Worm (Caenorhabditis elegans) whole organism, L4 larva: ENCODE data around the gene W01C8.1.

Experiments
- F10B5.3 ChIP-seq: sonication (generic microtip); optimal IDR thresholded peaks from 2 replicates; lab custom pipeline; 2016; ENCODE audit warnings: mild to moderate bottlenecking, missing genetic modification characterization, missing compliant biosample characterization
- F37D6.2 ChIP-seq: sonication (generic microtip); optimal IDR thresholded peaks from 2 replicates; lab custom pipeline; 2016; ENCODE audit warnings: mild to moderate bottlenecking, missing genetic modification characterization, missing compliant biosample characterization
- F44E2.7 ChIP-seq: fragments of 200-800 bp; sonication (Bioruptor generic); IDR thresholded peaks from 2 replicates; pipeline ENCODE4 v2.1.2; 2022; ENCODE audit warnings: missing genetic modification characterization, missing compliant biosample characterization
- Y5F2A.4 ChIP-seq: fragments of 200-800 bp; sonication (Bioruptor generic); optimal IDR thresholded peaks from 2 replicates; lab custom pipeline; 2018; ENCODE audit warnings: mild to moderate bottlenecking, missing genetic modification characterization, missing compliant biosample characterization
- Y75B8A.6 ChIP-seq: fragments of 200-800 bp; sonication (Bioruptor generic); IDR thresholded peaks from 2 replicates; pipeline ENCODE4 v1.3.6; 2022; ENCODE audit warnings: missing genetic modification reagents, missing genetic modification characterization, missing compliant biosample characterization
- ZK546.5 ChIP-seq, 2 experiments: sonication (generic microtip); optimal IDR thresholded peaks; 2 replicates each; lab custom pipeline; 2017; ENCODE audit warnings: missing biosample characterization in 2 of 2, missing genetic modification characterization in 2 of 2
- aly-2 ChIP-seq: sonication (generic microtip); optimal IDR thresholded peaks from 2 replicates; lab custom pipeline; 2018; ENCODE audit warnings: missing biosample characterization, missing genetic modification characterization
- ama-1 ChIP-seq: fragments of 150-350 bp; optimal IDR thresholded peaks from 2 replicates; lab custom pipeline; 2014; ENCODE audit warnings: inconsistent platforms, mixed read lengths
- arid-1 ChIP-seq: fragments of 200-800 bp; sonication (Bioruptor generic); conservative IDR thresholded peaks from 2 replicates; pipeline ENCODE4 v1.3.6; 2022; ENCODE audit warnings: missing genetic modification reagents, missing genetic modification characterization, missing compliant biosample characterization
- attf-4 ChIP-seq: sonication (generic microtip); optimal IDR thresholded peaks from 3 replicates; lab custom pipeline; 2017; ENCODE audit warnings: missing biosample characterization, missing genetic modification characterization
- ceh-62 ChIP-seq: sonication (generic microtip); optimal IDR thresholded peaks from 2 replicates; lab custom pipeline; 2017; ENCODE audit warnings: missing biosample characterization, missing genetic modification characterization
- ces-1 ChIP-seq: fragments of 150-350 bp; sonication (generic microtip); optimal IDR thresholded peaks from 4 replicates; lab custom pipeline; 2014; ENCODE audit warnings: missing biosample characterization, missing genetic modification reagents, missing genetic modification characterization
- cey-2 ChIP-seq: sonication (generic microtip); optimal IDR thresholded peaks from 3 replicates; lab custom pipeline; 2017; ENCODE audit warnings: missing genetic modification characterization, mild to moderate bottlenecking, missing compliant biosample characterization, antibody characterized with exemption, borderline replicate concordance; ENCODE audit not compliant: insufficient read depth
- daf-12 ChIP-seq: fragments of 150-350 bp; optimal IDR thresholded peaks from 2 replicates; lab custom pipeline; 2014; ENCODE audit warnings: missing biosample characterization, missing genetic modification reagents, missing genetic modification characterization
- daf-16 ChIP-seq, 3 experiments: sonication (generic microtip); optimal IDR thresholded peaks; 2 replicates each; lab custom pipeline; 2016 to 2017; ENCODE audit warnings: missing genetic modification characterization in 3 of 3, missing genetic modification reagents in 3 of 3, mild to moderate bottlenecking in 2 of 3, missing compliant biosample characterization in 2 of 3, missing biosample characterization in 1 of 3, moderate library complexity in 1 of 3
- daf-8 ChIP-seq: fragments of 200-800 bp; sonication (Bioruptor generic); IDR thresholded peaks from 2 replicates; pipeline ENCODE4 v1.3.6; 2022; ENCODE audit warnings: missing genetic modification characterization, missing compliant biosample characterization
- dmd-8 ChIP-seq: fragments of 200-800 bp; sonication (Bioruptor generic); IDR thresholded peaks from 2 replicates; pipeline ENCODE4 v1.3.6; 2022; ENCODE audit warnings: missing genetic modification characterization, missing compliant biosample characterization
- dmd-9 ChIP-seq: fragments of 200-800 bp; sonication (Bioruptor generic); IDR thresholded peaks from 2 replicates; pipeline ENCODE4 v1.3.6; 2022; ENCODE audit warnings: missing genetic modification reagents, missing genetic modification characterization, missing compliant biosample characterization
- dpl-1 ChIP-seq: fragments of 150-350 bp; optimal IDR thresholded peaks from 2 replicates; lab custom pipeline; 2014; ENCODE audit warnings: missing biosample characterization, missing genetic modification reagents, missing genetic modification characterization
- duxl-1 ChIP-seq: sonication (generic microtip); optimal IDR thresholded peaks from 2 replicates; lab custom pipeline; 2016; ENCODE audit warnings: mild to moderate bottlenecking, missing genetic modification characterization, moderate library complexity, missing compliant biosample characterization; ENCODE audit not compliant: poor library complexity
- egl-43 ChIP-seq: fragments of 200-800 bp; sonication (Bioruptor generic); IDR thresholded peaks from 2 replicates; pipeline ENCODE4 v1.3.6; 2022; ENCODE audit warnings: missing genetic modification reagents, missing genetic modification characterization, missing compliant biosample characterization
- hif-1 ChIP-seq, 2 experiments: sonication (generic microtip); optimal IDR thresholded peaks; 2 replicates each; lab custom pipeline; 2016 to 2017; ENCODE audit warnings: missing compliant biosample characterization in 2 of 2, missing genetic modification characterization in 2 of 2, missing genetic modification reagents in 2 of 2, missing genotype in 2 of 2, mild to moderate bottlenecking in 1 of 2
- hlh-11 ChIP-seq: fragments of 200-800 bp; sonication (Bioruptor generic); optimal IDR thresholded peaks from 2 replicates; lab custom pipeline; 2018; ENCODE audit warnings: mild to moderate bottlenecking, missing genetic modification characterization, missing compliant biosample characterization
- hlh-30 ChIP-seq: sonication (generic microtip); optimal IDR thresholded peaks from 2 replicates; lab custom pipeline; 2017; ENCODE audit warnings: antibody characterized with exemption, mild to moderate bottlenecking, missing genetic modification characterization, missing compliant biosample characterization; ENCODE audit not compliant: insufficient read depth
- jun-1 ChIP-seq: fragments of 150-350 bp; optimal IDR thresholded peaks from 2 replicates; lab custom pipeline; 2014; ENCODE audit warnings: missing biosample characterization, missing genetic modification reagents, missing genetic modification characterization
- lin-13 ChIP-seq: fragments of 150-350 bp; optimal IDR thresholded peaks from 2 replicates; lab custom pipeline; 2014; ENCODE audit warnings: missing biosample characterization, missing genetic modification reagents, missing genetic modification characterization
- lin-38 ChIP-seq: fragments of 200-800 bp; sonication (Bioruptor generic); IDR thresholded peaks from 2 replicates; pipeline ENCODE4 v1.3.6; 2022; ENCODE audit warnings: missing genetic modification reagents, missing genetic modification characterization, missing compliant biosample characterization
- mes-2 ChIP-seq: sonication (generic microtip); optimal IDR thresholded peaks from 2 replicates; lab custom pipeline; 2016; ENCODE audit warnings: missing genotype, mild to moderate bottlenecking, missing genetic modification characterization, missing compliant biosample characterization; ENCODE audit not compliant: poor library complexity, severe bottlenecking
- mxl-2 ChIP-seq: fragments of 200-800 bp; sonication (Bioruptor generic); conservative IDR thresholded peaks from 2 replicates; pipeline ENCODE4 v1.3.6; 2022; ENCODE audit warnings: missing genetic modification reagents, missing genetic modification characterization, missing compliant biosample characterization
- nhr-10 ChIP-seq: fragments of 150-350 bp; optimal IDR thresholded peaks from 2 replicates; lab custom pipeline; 2014; ENCODE audit warnings: missing biosample characterization, missing genetic modification characterization
- nhr-102 ChIP-seq: sonication (generic microtip); optimal IDR thresholded peaks from 2 replicates; lab custom pipeline; 2016; ENCODE audit warnings: mild to moderate bottlenecking, missing genetic modification characterization, moderate library complexity, missing compliant biosample characterization
- nhr-111 ChIP-seq: fragments of 200-800 bp; sonication (Bioruptor generic); optimal IDR thresholded peaks from 2 replicates; lab custom pipeline; 2018; ENCODE audit warnings: mild to moderate bottlenecking, missing genetic modification characterization, missing compliant biosample characterization
- nhr-28 ChIP-seq: fragments of 150-350 bp; optimal IDR thresholded peaks from 2 replicates; lab custom pipeline; 2014; ENCODE audit warnings: missing biosample characterization, missing genetic modification characterization
- nhr-41 ChIP-seq: fragments of 200-800 bp; sonication (Bioruptor generic); IDR thresholded peaks from 2 replicates; pipeline ENCODE4 v1.3.6; 2022; ENCODE audit warnings: missing genetic modification reagents, missing genetic modification characterization, missing compliant biosample characterization
- nhr-48 ChIP-seq: sonication (generic microtip); optimal IDR thresholded peaks from 2 replicates; lab custom pipeline; 2016; ENCODE audit warnings: mild to moderate bottlenecking, missing genetic modification characterization, missing compliant biosample characterization
- nhr-6 ChIP-seq: fragments of 150-350 bp; optimal IDR thresholded peaks from 2 replicates; lab custom pipeline; 2014; ENCODE audit warnings: missing biosample characterization, missing genetic modification characterization
- pha-4 ChIP-seq, 2 experiments: fragments of 150-350 bp in 1 of 2; fragments of 200-800 bp in 1 of 2; sonication (Bioruptor generic) in 1 of 2; IDR thresholded peaks in 1 of 2; optimal IDR thresholded peaks in 1 of 2; 2 replicates each; pipeline versions ENCODE4 v1.3.6 to Lab custom; 2014 to 2022; ENCODE audit warnings: missing genetic modification characterization in 2 of 2, missing genetic modification reagents in 2 of 2, missing biosample characterization in 1 of 2, missing compliant biosample characterization in 1 of 2
- php-3 ChIP-seq: fragments of 200-800 bp; sonication (Bioruptor generic); IDR thresholded peaks from 2 replicates; pipeline ENCODE4 v1.3.6; 2022; ENCODE audit warnings: missing genetic modification reagents, missing genetic modification characterization, missing compliant biosample characterization
- rbr-2 ChIP-seq: sonication (generic microtip); optimal IDR thresholded peaks from 2 replicates; lab custom pipeline; 2016; ENCODE audit warnings: missing genotype, missing genetic modification characterization, missing compliant biosample characterization
- saeg-2 ChIP-seq: fragments of 200-800 bp; sonication (Bioruptor generic); IDR thresholded peaks from 2 replicates; pipeline ENCODE4 v1.3.6; 2022; ENCODE audit warnings: missing genetic modification reagents, missing genetic modification characterization, missing compliant biosample characterization
- sdz-12 ChIP-seq: fragments of 200-800 bp; sonication (Bioruptor generic); optimal IDR thresholded peaks from 2 replicates; lab custom pipeline; 2018; ENCODE audit warnings: mild to moderate bottlenecking, missing genetic modification characterization, missing compliant biosample characterization
- skn-1 ChIP-seq: fragments of 150-350 bp; optimal IDR thresholded peaks from 2 replicates; lab custom pipeline; 2014; ENCODE audit warnings: missing biosample characterization, missing genetic modification characterization
- snpc-1.2 ChIP-seq: fragments of 200-800 bp; sonication (Bioruptor generic); IDR thresholded peaks from 2 replicates; pipeline ENCODE4 v1.3.6; 2022; ENCODE audit warnings: missing genetic modification reagents, missing genetic modification characterization, missing compliant biosample characterization
- tra-1 ChIP-seq: fragments of 200-800 bp; sonication (Bioruptor generic); IDR thresholded peaks from 2 replicates; pipeline ENCODE4 v1.3.6; 2022; ENCODE audit warnings: missing genetic modification reagents, missing genetic modification characterization, missing compliant biosample characterization
- unc-39 ChIP-seq: sonication (generic microtip); optimal IDR thresholded peaks from 2 replicates; lab custom pipeline; 2017; ENCODE audit warnings: missing biosample characterization, missing genetic modification characterization
- unc-62 ChIP-seq, 3 experiments: fragments of 150-350 bp in 1 of 3; sonication (generic microtip); optimal IDR thresholded peaks in 2 of 3; peaks in 1 of 3; 1 replicate in 1 of 3; 2 replicates in 2 of 3; lab custom pipeline; 2014 to 2017; ENCODE audit warnings: missing biosample characterization in 3 of 3, missing genetic modification characterization in 3 of 3, missing genetic modification reagents in 3 of 3, missing genotype in 1 of 3
- zag-1 ChIP-seq: fragments of 150-350 bp; optimal IDR thresholded peaks from 2 replicates; lab custom pipeline; 2014; ENCODE audit warnings: missing biosample characterization, missing genetic modification characterization
- zip-11 ChIP-seq: fragments of 200-800 bp; sonication (Bioruptor generic); IDR thresholded peaks from 2 replicates; pipeline ENCODE4 v1.3.6; 2022; ENCODE audit warnings: missing genetic modification characterization, missing compliant biosample characterization
- ztf-7 ChIP-seq: fragments of 150-350 bp; optimal IDR thresholded peaks from 2 replicates; lab custom pipeline; 2014; ENCODE audit warnings: missing biosample characterization, missing genetic modification characterization

The W01C8.1 gene

ce11 chrX:5707809-5708208 lies 15.6 kb downstream of the W01C8.1 start (continued):
- TF ChIP-seq unc-39 (tag; lab: Kevin White, UChicago), result no peak
- no peak for TF ChIP-seq lin-13 (GFP tag; lab: Kevin White, UChicago)
- TF ChIP-seq duxl-1, result peak; percentile 38
- no peak for TF ChIP-seq sdz-12 (GFP tag; lab: Kevin White, UChicago)
- TF ChIP-seq zip-11 (GFP tag; lab: Robert Waterston, UW), result no peak
- peak; percentile 81 for TF ChIP-seq lin-38 (GFP tag; lab: Robert Waterston, UW)
- no peak for TF ChIP-seq ces-1 (GFP tag; lab: Kevin White, UChicago)
- TF ChIP-seq ztf-7 (tag; lab: Kevin White, UChicago), result peak; percentile 47
- TF ChIP-seq arid-1 (GFP tag; lab: Robert Waterston, UW), result peak; percentile 93
- TF ChIP-seq F44E2.7 (GFP tag; lab: Robert Waterston, UW), result peak; percentile 92
- no peak for TF ChIP-seq attf-4
- TF ChIP-seq dmd-9 (GFP tag; lab: Robert Waterston, UW), result peak; percentile 75; the same call in 1 of the 2 replicates
- no peak for TF ChIP-seq mxl-2 (GFP tag; lab: Robert Waterston, UW)
- TF ChIP-seq daf-8, result 0 out of 2 replicates have a peak, but pooled peaks have one; percentile 88
- peak; percentile 41 for TF ChIP-seq nhr-48 (tag; lab: Kevin White, UChicago)
- TF ChIP-seq mes-2 (tag; lab: Kevin White, UChicago), result peak; percentile 81
- TF ChIP-seq php-3, result peak; percentile 72
- no peak; the same call in none of the 2 replicates for TF ChIP-seq pha-4 (GFP tag; IDR thresholded peaks at IDR 0.05; lab: Robert Waterston, UW)
- no peak for TF ChIP-seq pha-4 (tag; optimal IDR thresholded peaks at IDR 0.05; lab: Kevin White, UChicago)
- 0 out of 2 replicates have a peak, but pooled peaks have one; percentile 19 for TF ChIP-seq Y75B8A.6 (GFP tag; lab: Robert Waterston, UW)
- TF ChIP-seq F37D6.2 (tag; lab: Kevin White, UChicago), result no peak
- TF ChIP-seq nhr-111 (GFP tag; lab: Kevin White, UChicago), result peak; percentile 62
- TF ChIP-seq hlh-30 (tag; lab: Kevin White, UChicago), result peak; percentile 60
- TF ChIP-seq Y5F2A.4 (GFP tag; lab: Kevin White, UChicago), result peak; percentile 68
- TF ChIP-seq egl-43 (GFP tag; lab: Robert Waterston, UW), result peak; percentile 98
- no peak for TF ChIP-seq ama-1 (lab: Kevin White, UChicago)
- peak; percentile 51 for TF ChIP-seq hlh-11 (tag; lab: Kevin White, UChicago)
- TF ChIP-seq cey-2 (tag; lab: Kevin White, UChicago), result no peak
- TF ChIP-seq rbr-2 (tag; lab: Kevin White, UChicago), result peak; percentile 64
- peak in 1 of 2 experiments; percentile 35 for TF ChIP-seq hif-1 (tag; optimal IDR thresholded peaks at IDR 0.05; lab: Kevin White, UChicago)
- TF ChIP-seq tra-1 (GFP tag; lab: Robert Waterston, UW), result peak; percentile 92
- TF ChIP-seq F10B5.3 (tag; lab: Kevin White, UChicago), result peak; percentile 70
- no peak for TF ChIP-seq skn-1 (tag; lab: Kevin White, UChicago)
- TF ChIP-seq ZK546.5 (tag; optimal IDR thresholded peaks at IDR 0.05; lab: Kevin White, UChicago), result no peak
- no peak for TF ChIP-seq nhr-10 (tag; lab: Kevin White, UChicago)
- no peak for TF ChIP-seq dpl-1
- TF ChIP-seq nhr-6, result no peak
- TF ChIP-seq ceh-62 (tag; lab: Kevin White, UChicago), result no peak
- TF ChIP-seq daf-12 (tag; lab: Kevin White, UChicago), result no peak
- TF ChIP-seq saeg-2, result 0 out of 2 replicates have a peak, but pooled peaks have one; percentile 29
- peak; percentile 62 for TF ChIP-seq nhr-102 (tag; lab: Kevin White, UChicago)
- TF ChIP-seq daf-16 (GFP tag; optimal IDR thresholded peaks at IDR 0.05; lab: Kevin White, UChicago), result peak; percentile 36 to 83
- peak; percentile 44 for TF ChIP-seq daf-16 (tag; optimal IDR thresholded peaks at IDR 0.05; lab: Kevin White, UChicago)
- TF ChIP-seq dmd-8, result peak; percentile 97
- TF ChIP-seq jun-1 (tag; lab: Kevin White, UChicago), result no peak
- no peak for TF ChIP-seq zag-1
- TF ChIP-seq nhr-41 (GFP tag; lab: Robert Waterston, UW), result peak; percentile 77; the same call in 1 of the 2 replicates
- TF ChIP-seq unc-62 (GFP tag; optimal IDR thresholded peaks at IDR 0.05 in 1 of 2; lab: Kevin White, UChicago), result no peak
- TF ChIP-seq unc-62 (tag; optimal IDR thresholded peaks at IDR 0.05; lab: Kevin White, UChicago), result no peak
- peak; percentile 89 for TF ChIP-seq snpc-1.2 (GFP tag; lab: Robert Waterston, UW)
- TF ChIP-seq nhr-28, result peak; percentile 20
- no peak for TF ChIP-seq aly-2 (tag; lab: Kevin White, UChicago)
